Fruit fly (Drosophila melanogaster) whole organism, embryonic: ENCODE data around the gene Srg3.

Experiments
- Adf1 ChIP-seq: fragments of 200-800 bp; sonication (Bioruptor generic); IDR thresholded peaks from 2 replicates; pipeline ENCODE4 v1.3.6; 2022; ENCODE audit warnings: missing biosample characterization, missing genetic modification characterization
- B-H1 ChIP-seq: fragments of 200-800 bp; sonication (Bioruptor generic); IDR thresholded peaks from 3 replicates; pipeline ENCODE4 v1.3.6; 2022; ENCODE audit warnings: missing biosample characterization, missing genetic modification characterization
- Blimp-1 ChIP-seq: fragments of 200-800 bp; sonication (Bioruptor generic); optimal IDR thresholded peaks from 3 replicates; lab custom pipeline; 2018; ENCODE audit warnings: missing biosample characterization, missing genetic modification characterization, mild to moderate bottlenecking, moderate library complexity, missing genetic modification reagents
- C15 ChIP-seq: fragments of 200-800 bp; sonication (Bioruptor generic); IDR thresholded peaks from 3 replicates; pipeline ENCODE4 v1.3.6; 2022; ENCODE audit warnings: missing biosample characterization, missing genetic modification characterization
- CG10274 ChIP-seq: fragments of 200-800 bp; sonication (Bioruptor generic); optimal IDR thresholded peaks from 3 replicates; lab custom pipeline; 2017; ENCODE audit warnings: missing biosample characterization, mild to moderate bottlenecking, missing genetic modification characterization
- CG12299 ChIP-seq: fragments of 200-800 bp; sonication (Bioruptor generic); optimal IDR thresholded peaks from 2 replicates; lab custom pipeline; 2018; ENCODE audit warnings: missing biosample characterization, mild to moderate bottlenecking, missing genetic modification characterization
- CG1233 ChIP-seq: fragments of 200-800 bp; sonication (Bioruptor generic); optimal IDR thresholded peaks from 4 replicates; lab custom pipeline; 2018; ENCODE audit warnings: missing biosample characterization, mild to moderate bottlenecking, missing genetic modification characterization
- CG15011 ChIP-seq: fragments of 200-800 bp; sonication (Bioruptor generic); optimal IDR thresholded peaks from 3 replicates; lab custom pipeline; 2018; ENCODE audit warnings: missing biosample characterization, mild to moderate bottlenecking, missing genetic modification characterization
- CG15601 ChIP-seq: fragments of 200-800 bp; sonication (Bioruptor generic); optimal IDR thresholded peaks from 3 replicates; lab custom pipeline; 2019; ENCODE audit warnings: missing biosample characterization, mild to moderate bottlenecking, missing genetic modification characterization, moderate library complexity
- CG17359 ChIP-seq: fragments of 200-800 bp; sonication (Bioruptor generic); optimal IDR thresholded peaks from 3 replicates; lab custom pipeline; 2018; ENCODE audit warnings: missing biosample characterization, mild to moderate bottlenecking, missing genetic modification characterization, moderate library complexity
- CG2889 ChIP-seq: fragments of 200-800 bp; sonication (Bioruptor generic); IDR thresholded peaks from 3 replicates; pipeline ENCODE4 v1.3.6; 2022; ENCODE audit warnings: missing biosample characterization, missing genetic modification characterization
- CG30020 ChIP-seq: fragments of 200-800 bp; optimal IDR thresholded peaks from 2 replicates; lab custom pipeline; 2019; ENCODE audit warnings: missing biosample characterization, mild to moderate bottlenecking, missing genetic modification characterization, moderate library complexity
- CG4360 ChIP-seq: fragments of 200-800 bp; sonication (Bioruptor generic); IDR thresholded peaks from 2 replicates; pipeline ENCODE4 v1.3.6; 2022; ENCODE audit warnings: missing biosample characterization, missing genetic modification characterization
- CG6254 ChIP-seq: fragments of 200-800 bp; sonication (Bioruptor generic); optimal IDR thresholded peaks from 3 replicates; lab custom pipeline; 2017; ENCODE audit warnings: mild to moderate bottlenecking, missing biosample characterization, missing genetic modification reagents, missing genetic modification characterization
- CG6854 ChIP-seq: fragments of 200-800 bp; sonication (Bioruptor generic); optimal IDR thresholded peaks from 3 replicates; lab custom pipeline; 2017; ENCODE audit warnings: missing biosample characterization, mild to moderate bottlenecking, missing genetic modification characterization
- CG7357 ChIP-seq: fragments of 200-800 bp; sonication (Bioruptor generic); IDR thresholded peaks from 3 replicates; pipeline ENCODE4 v1.3.6; 2022; ENCODE audit warnings: missing biosample characterization, missing genetic modification characterization
- CG8281 ChIP-seq: fragments of 200-800 bp; sonication (Bioruptor generic); optimal IDR thresholded peaks from 2 replicates; lab custom pipeline; 2018; ENCODE audit warnings: missing biosample characterization, mild to moderate bottlenecking, missing genetic modification characterization, moderate library complexity
- CG9215 ChIP-seq: fragments of 200-800 bp; sonication (Bioruptor generic); IDR thresholded peaks from 2 replicates; pipeline ENCODE4 v1.3.6; 2022; ENCODE audit warnings: missing biosample characterization, missing genetic modification characterization
- D19B ChIP-seq: fragments of 200-800 bp; sonication (Bioruptor generic); optimal IDR thresholded peaks from 2 replicates; lab custom pipeline; 2017; ENCODE audit warnings: missing biosample characterization, mild to moderate bottlenecking, missing genetic modification characterization
- Dek ChIP-seq: fragments of 200-800 bp; sonication (Bioruptor generic); optimal IDR thresholded peaks from 3 replicates; lab custom pipeline; 2019; ENCODE audit warnings: missing biosample characterization, mild to moderate bottlenecking, missing genetic modification characterization, moderate library complexity
- Gug ChIP-seq: fragments of 200-800 bp; sonication (Bioruptor generic); IDR thresholded peaks from 4 replicates; pipeline ENCODE4 v1.3.6; 2022; ENCODE audit warnings: missing biosample characterization, missing genetic modification characterization
- HHEX ChIP-seq: fragments of 200-800 bp; sonication (Bioruptor generic); optimal IDR thresholded peaks from 3 replicates; lab custom pipeline; 2017; ENCODE audit warnings: missing biosample characterization, mild to moderate bottlenecking, missing genetic modification characterization, missing genetic modification reagents
- Hmr ChIP-seq: fragments of 200-800 bp; sonication (Bioruptor generic); optimal IDR thresholded peaks from 3 replicates; lab custom pipeline; 2017; ENCODE audit warnings: mild to moderate bottlenecking, missing biosample characterization, missing genetic modification reagents, missing genetic modification characterization
- Jarid2 ChIP-seq: fragments of 200-800 bp; sonication (Bioruptor generic); optimal IDR thresholded peaks from 3 replicates; lab custom pipeline; 2017; ENCODE audit warnings: mild to moderate bottlenecking, missing biosample characterization, missing genetic modification reagents, missing genetic modification characterization
- MBD-R2 ChIP-seq: fragments of 200-800 bp; sonication (Bioruptor generic); IDR thresholded peaks from 2 replicates; pipeline ENCODE4 v1.3.6; 2022; ENCODE audit warnings: missing biosample characterization, missing genetic modification characterization
- NC2β ChIP-seq: fragments of 200-800 bp; sonication (Bioruptor generic); optimal IDR thresholded peaks from 2 replicates; lab custom pipeline; 2016; ENCODE audit warnings: missing biosample characterization, missing genetic modification characterization
- Sin3A ChIP-seq: fragments of >200 bp; optimal IDR thresholded peaks from 2 replicates; lab custom pipeline; 2018
- Ssrp ChIP-seq: fragments of 200-800 bp; sonication (Bioruptor generic); optimal IDR thresholded peaks from 2 replicates; lab custom pipeline; 2018; ENCODE audit warnings: missing biosample characterization, mild to moderate bottlenecking, missing genetic modification characterization, moderate library complexity
- Stat92E ChIP-seq, 3 experiments: fragments of >200 bp in 2 of 3; fragments of 200-800 bp in 1 of 3; sonication (Bioruptor generic) in 1 of 3; optimal IDR thresholded peaks; 2 replicates each; lab custom pipeline; 2017 to 2019; ENCODE audit warnings: missing biosample characterization in 3 of 3, missing genetic modification characterization in 3 of 3, mild to moderate bottlenecking in 1 of 3, moderate library complexity in 1 of 3
- Tbp ChIP-seq: fragments of >200 bp; optimal IDR thresholded peaks from 2 replicates; lab custom pipeline; 2018; ENCODE audit warnings: missing biosample characterization, missing genetic modification characterization
- Vsx1 ChIP-seq: fragments of 200-800 bp; sonication (Bioruptor generic); optimal IDR thresholded peaks from 2 replicates; lab custom pipeline; 2017; ENCODE audit warnings: missing biosample characterization, mild to moderate bottlenecking, missing genetic modification characterization, missing genetic modification reagents
- bowl ChIP-seq: fragments of 200-800 bp; sonication (Bioruptor generic); IDR thresholded peaks from 2 replicates; pipeline ENCODE4 v1.3.6; 2022; ENCODE audit warnings: missing biosample characterization, missing genetic modification characterization
- crol ChIP-seq: fragments of 200-800 bp; sonication (Bioruptor generic); IDR thresholded peaks from 2 replicates; pipeline ENCODE4 v1.3.6; 2022; ENCODE audit warnings: missing biosample characterization, missing genetic modification characterization
- dati ChIP-seq: fragments of 200-800 bp; sonication (Bioruptor generic); IDR thresholded peaks from 2 replicates; pipeline ENCODE4 v1.3.6; 2022; ENCODE audit warnings: missing biosample characterization, missing genetic modification characterization
- disco-r ChIP-seq: fragments of 200-800 bp; sonication (Bioruptor generic); optimal IDR thresholded peaks from 2 replicates; lab custom pipeline; 2016; ENCODE audit warnings: missing biosample characterization, missing genetic modification characterization
- esg ChIP-seq: fragments of 200-800 bp; sonication (Bioruptor generic); conservative IDR thresholded peaks from 2 replicates; pipeline ENCODE4 v1.3.6; 2022; ENCODE audit warnings: missing biosample characterization, missing genetic modification characterization
- exex ChIP-seq: fragments of 200-800 bp; sonication (Bioruptor generic); optimal IDR thresholded peaks from 4 replicates; lab custom pipeline; 2018; ENCODE audit warnings: missing biosample characterization, mild to moderate bottlenecking, missing genetic modification characterization, moderate library complexity
- insv ChIP-seq, 2 experiments: fragments of 200-800 bp; sonication (Bioruptor generic); optimal IDR thresholded peaks; 3 replicates each; lab custom pipeline; 2016 to 2018; ENCODE audit warnings: missing biosample characterization in 2 of 2, missing genetic modification characterization in 2 of 2
- inv ChIP-seq: fragments of 200-800 bp; sonication (Bioruptor generic); IDR thresholded peaks from 2 replicates; pipeline ENCODE4 v1.3.6; 2022; ENCODE audit warnings: missing biosample characterization, missing genetic modification characterization; ENCODE audit not compliant: partially characterized antibody
- kah ChIP-seq: fragments of 200-800 bp; sonication (Bioruptor generic); optimal IDR thresholded peaks from 2 replicates; lab custom pipeline; 2018; ENCODE audit warnings: missing biosample characterization, mild to moderate bottlenecking, missing genetic modification characterization
- kay ChIP-seq: fragments of 200-800 bp; sonication (Bioruptor generic); optimal IDR thresholded peaks from 2 replicates; lab custom pipeline; 2016; ENCODE audit warnings: missing biosample characterization, missing genetic modification characterization
- knrl ChIP-seq: fragments of 200-800 bp; sonication (Bioruptor generic); IDR thresholded peaks from 3 replicates; pipeline ENCODE4 v1.3.6; 2022; ENCODE audit warnings: missing biosample characterization, missing genetic modification characterization; ENCODE audit not compliant: partially characterized antibody
- pho ChIP-seq: fragments of 200-800 bp; sonication (Bioruptor generic); optimal IDR thresholded peaks from 2 replicates; lab custom pipeline; 2016; ENCODE audit warnings: missing biosample characterization, missing genetic modification characterization
- repo ChIP-seq: fragments of 200-800 bp; sonication (Bioruptor generic); optimal IDR thresholded peaks from 2 replicates; lab custom pipeline; 2016; ENCODE audit warnings: missing biosample characterization, missing genetic modification characterization
- shn ChIP-seq: fragments of 200-800 bp; sonication (Bioruptor generic); optimal IDR thresholded peaks from 3 replicates; lab custom pipeline; 2016; ENCODE audit warnings: missing biosample characterization, missing genetic modification characterization
- slbo ChIP-seq: fragments of 200-800 bp; sonication (Bioruptor generic); IDR thresholded peaks from 2 replicates; pipeline ENCODE4 v1.3.6; 2022; ENCODE audit warnings: missing biosample characterization, missing genetic modification characterization
- stc ChIP-seq: fragments of 200-800 bp; sonication (Bioruptor generic); IDR thresholded peaks from 2 replicates; pipeline ENCODE4 v1.3.6; 2022; ENCODE audit warnings: missing biosample characterization, missing genetic modification characterization
- tin ChIP-seq: fragments of 200-800 bp; sonication (Bioruptor generic); optimal IDR thresholded peaks from 3 replicates; lab custom pipeline; 2016; ENCODE audit warnings: missing biosample characterization, missing genetic modification characterization
- tup ChIP-seq: fragments of 200-800 bp; sonication (Bioruptor generic); optimal IDR thresholded peaks from 2 replicates; lab custom pipeline; 2016; ENCODE audit warnings: missing biosample characterization, mild to moderate bottlenecking, missing genetic modification characterization, moderate library complexity
- unc-4 ChIP-seq: fragments of 200-800 bp; sonication (Bioruptor generic); IDR thresholded peaks from 2 replicates; pipeline ENCODE4 v1.3.6; 2022; ENCODE audit warnings: missing biosample characterization, missing genetic modification characterization; ENCODE audit not compliant: partially characterized antibody
- unpg ChIP-seq: fragments of 200-800 bp; sonication (Bioruptor generic); optimal IDR thresholded peaks from 3 replicates; lab custom pipeline; 2018; ENCODE audit warnings: missing biosample characterization, mild to moderate bottlenecking, missing genetic modification characterization, moderate library complexity

Gene Srg3

dm6 chr3L:9476829-9477228 is 33.8 kb downstream of the Srg3 start, which contains the start of the genes Uch-L5 and Jarid2 (continued):
- TF ChIP-seq Ssrp (tag; lab: Kevin White, UChicago): no peak
- TF ChIP-seq kay (GFP tag; lab: Kevin White, UChicago): peak; percentile 51
- no peak for TF ChIP-seq C15 (GFP tag; lab: Robert Waterston, UW)
- peak; percentile 43 for TF ChIP-seq CG30020 (tag; lab: Kevin White, UChicago)
- TF ChIP-seq D19B (GFP tag; lab: Kevin White, UChicago): no peak
- peak; percentile 68 for TF ChIP-seq slbo (GFP tag; lab: Robert Waterston, UW)
- peak; percentile 77 for TF ChIP-seq NC2β (GFP tag; lab: Kevin White, UChicago)
- no peak for TF ChIP-seq CG7357 (GFP tag; lab: Robert Waterston, UW)
- no peak for TF ChIP-seq Vsx1 (GFP tag; lab: Kevin White, UChicago)
- TF ChIP-seq B-H1 (GFP tag; lab: Robert Waterston, UW): no peak
- TF ChIP-seq CG1233 (GFP tag; lab: Kevin White, UChicago): peak; percentile 23
- 0 out of 2 replicates have a peak, but pooled peaks have one; percentile 17 for TF ChIP-seq unc-4 (GFP tag; lab: Robert Waterston, UW)
- TF ChIP-seq Hmr (GFP tag; lab: Kevin White, UChicago): peak; percentile 55
- no peak for TF ChIP-seq CG6854 (GFP tag; lab: Kevin White, UChicago)
- TF ChIP-seq stc: no peak
- peak; percentile 95 for TF ChIP-seq MBD-R2 (GFP tag; lab: Robert Waterston, UW)
- TF ChIP-seq CG12299: no peak
- no peak for TF ChIP-seq Jarid2 (GFP tag; lab: Kevin White, UChicago)
- peak; percentile 61 for TF ChIP-seq repo
- peak in 1 of 3 experiments; percentile 42 for TF ChIP-seq Stat92E (GFP tag; optimal IDR thresholded peaks at IDR 0.05; lab: Kevin White, UChicago)
- peak; percentile 46 for TF ChIP-seq shn (GFP tag; lab: Kevin White, UChicago)
- TF ChIP-seq esg (GFP tag; lab: Robert Waterston, UW): no peak
- peak; percentile 22 for TF ChIP-seq CG15601
- TF ChIP-seq tup (GFP tag; lab: Kevin White, UChicago): no peak
- peak; percentile 60 for TF ChIP-seq Adf1 (GFP tag; lab: Robert Waterston, UW)
- TF ChIP-seq CG4360 (GFP tag; lab: Robert Waterston, UW): peak; percentile 12
- no peak for TF ChIP-seq Dek (tag; lab: Kevin White, UChicago)
- TF ChIP-seq CG8281 (tag; lab: Kevin White, UChicago): no peak
- TF ChIP-seq inv: peak; percentile 41; the same call in 1 of the 2 replicates
- peak; percentile 62 for TF ChIP-seq disco-r (GFP tag; lab: Kevin White, UChicago)
- TF ChIP-seq kah (GFP tag; lab: Kevin White, UChicago): no peak
- no peak for TF ChIP-seq CG9215
- TF ChIP-seq pho (GFP tag; lab: Kevin White, UChicago): peak; percentile 51
- TF ChIP-seq CG6254 (GFP tag; lab: Kevin White, UChicago): no peak
- TF ChIP-seq CG17359 (tag; lab: Kevin White, UChicago): peak; percentile 11
- peak; percentile 41; the same call in 1 of the 4 replicates for TF ChIP-seq Gug (GFP tag; lab: Robert Waterston, UW)
- TF ChIP-seq dati (GFP tag; lab: Robert Waterston, UW): no peak
- TF ChIP-seq Tbp (GFP tag; lab: Kevin White, UChicago): no peak
- peak; percentile 36 for TF ChIP-seq HHEX (GFP tag; lab: Kevin White, UChicago)
- TF ChIP-seq insv (GFP tag; optimal IDR thresholded peaks at IDR 0.05; lab: Kevin White, UChicago): peak in 1 of 2 experiments; percentile 37
- no peak for TF ChIP-seq knrl (GFP tag; lab: Robert Waterston, UW)
- TF ChIP-seq Blimp-1: no peak
- TF ChIP-seq Sin3A (lab: Kevin White, UChicago): peak; percentile 79
- TF ChIP-seq CG15011 (GFP tag; lab: Kevin White, UChicago): no peak
- TF ChIP-seq exex (tag; lab: Kevin White, UChicago): no peak
- TF ChIP-seq CG10274 (GFP tag; lab: Kevin White, UChicago): no peak
- TF ChIP-seq crol (GFP tag; lab: Robert Waterston, UW): no peak
- peak; percentile 42 for TF ChIP-seq tin (GFP tag; lab: Kevin White, UChicago)
- TF ChIP-seq unpg (GFP tag; lab: Kevin White, UChicago): no peak
- no peak for TF ChIP-seq CG2889
- TF ChIP-seq bowl: no peak
